Fruit fly (Drosophila melanogaster) whole organism, embryonic: ENCODE results near the gene Tengl1.

Experiments used
- B-H2 ChIP-seq: fragments of 200-800 bp; sonication (Bioruptor generic); optimal IDR thresholded peaks from 2 replicates; lab custom pipeline; 2018; ENCODE audit warnings: missing biosample characterization, mild to moderate bottlenecking, missing genetic modification characterization
- CG12104 ChIP-seq: fragments of 200-800 bp; sonication (Bioruptor generic); optimal IDR thresholded peaks from 3 replicates; lab custom pipeline; 2016; ENCODE audit warnings: missing biosample characterization, missing genetic modification characterization
- CG12219 ChIP-seq: fragments of 200-800 bp; sonication (Bioruptor generic); optimal IDR thresholded peaks from 3 replicates; lab custom pipeline; 2018; ENCODE audit warnings: missing biosample characterization, mild to moderate bottlenecking, missing genetic modification characterization
- CG1233 ChIP-seq: fragments of 200-800 bp; sonication (Bioruptor generic); optimal IDR thresholded peaks from 4 replicates; lab custom pipeline; 2018; ENCODE audit warnings: missing biosample characterization, mild to moderate bottlenecking, missing genetic modification characterization
- CG15073 ChIP-seq: fragments of 200-800 bp; sonication (Bioruptor generic); optimal IDR thresholded peaks from 2 replicates; lab custom pipeline; 2016; ENCODE audit warnings: missing biosample characterization, missing genetic modification characterization
- CG15479 ChIP-seq: fragments of 200-800 bp; sonication (Bioruptor generic); optimal IDR thresholded peaks from 3 replicates; lab custom pipeline; 2019; ENCODE audit warnings: missing biosample characterization, mild to moderate bottlenecking, missing genetic modification characterization, moderate library complexity
- CG15601 ChIP-seq: fragments of 200-800 bp; sonication (Bioruptor generic); optimal IDR thresholded peaks from 3 replicates; lab custom pipeline; 2019; ENCODE audit warnings: missing biosample characterization, mild to moderate bottlenecking, missing genetic modification characterization, moderate library complexity
- CG1603 ChIP-seq: fragments of 200-800 bp; sonication (Bioruptor generic); optimal IDR thresholded peaks from 2 replicates; lab custom pipeline; 2019; ENCODE audit warnings: missing biosample characterization, mild to moderate bottlenecking, missing genetic modification characterization, moderate library complexity
- CG17328 ChIP-seq: fragments of 200-800 bp; sonication (Bioruptor generic); IDR thresholded peaks from 2 replicates; pipeline ENCODE4 v1.3.6; 2022; ENCODE audit warnings: missing biosample characterization, missing genetic modification characterization
- CG18619 ChIP-seq: fragments of 200-800 bp; sonication (Bioruptor generic); optimal IDR thresholded peaks from 3 replicates; lab custom pipeline; 2017; ENCODE audit warnings: missing biosample characterization, mild to moderate bottlenecking, missing genetic modification characterization
- CG2875 ChIP-seq: fragments of 200-800 bp; sonication (Bioruptor generic); optimal IDR thresholded peaks from 2 replicates; lab custom pipeline; 2017; ENCODE audit warnings: missing biosample characterization, mild to moderate bottlenecking, missing genetic modification characterization, missing genetic modification reagents
- CG30020 ChIP-seq: fragments of 200-800 bp; optimal IDR thresholded peaks from 2 replicates; lab custom pipeline; 2019; ENCODE audit warnings: missing biosample characterization, mild to moderate bottlenecking, missing genetic modification characterization, moderate library complexity
- CG32772 ChIP-seq: fragments of 200-800 bp; sonication (Bioruptor generic); IDR thresholded peaks from 2 replicates; pipeline ENCODE4 v1.3.6; 2022; ENCODE audit warnings: missing biosample characterization, missing genetic modification characterization
- CG42726 ChIP-seq: fragments of 200-800 bp; sonication (Bioruptor generic); IDR thresholded peaks from 2 replicates; pipeline ENCODE4 v1.3.6; 2022; ENCODE audit warnings: missing biosample characterization, missing genetic modification characterization; ENCODE audit not compliant: partially characterized antibody
- CG6683 ChIP-seq: fragments of 200-800 bp; sonication (Bioruptor generic); optimal IDR thresholded peaks from 2 replicates; lab custom pipeline; 2017; ENCODE audit warnings: missing biosample characterization, mild to moderate bottlenecking, missing genetic modification characterization, missing genetic modification reagents
- CG7839 ChIP-seq: fragments of 200-800 bp; sonication (Bioruptor generic); optimal IDR thresholded peaks from 3 replicates; lab custom pipeline; 2018; ENCODE audit warnings: missing biosample characterization, mild to moderate bottlenecking, missing genetic modification characterization, moderate library complexity
- CG9797 ChIP-seq: fragments of 200-800 bp; sonication (Bioruptor generic); optimal IDR thresholded peaks from 3 replicates; lab custom pipeline; 2018; ENCODE audit warnings: missing biosample characterization, mild to moderate bottlenecking, missing genetic modification characterization
- Camta ChIP-seq: fragments of 200-800 bp; sonication (Bioruptor generic); optimal IDR thresholded peaks from 2 replicates; lab custom pipeline; 2016; ENCODE audit warnings: missing biosample characterization, missing genetic modification characterization
- Dip2 ChIP-seq: fragments of 200-800 bp; sonication (Bioruptor generic); IDR thresholded peaks from 2 replicates; pipeline ENCODE4 v1.3.6; 2022; ENCODE audit warnings: missing biosample characterization, missing genetic modification characterization
- Dll ChIP-seq: fragments of 200-800 bp; sonication (Bioruptor generic); IDR thresholded peaks from 4 replicates; pipeline ENCODE4 v1.3.6; 2022; ENCODE audit warnings: missing biosample characterization, missing genetic modification characterization; ENCODE audit not compliant: partially characterized antibody
- Lim3 ChIP-seq: fragments of 200-800 bp; sonication (Bioruptor generic); IDR thresholded peaks from 2 replicates; pipeline ENCODE4 v1.3.6; 2022; ENCODE audit warnings: missing biosample characterization, missing genetic modification characterization
- NK7.1 ChIP-seq: fragments of 200-800 bp; sonication (Bioruptor generic); optimal IDR thresholded peaks from 3 replicates; lab custom pipeline; 2016; ENCODE audit warnings: missing biosample characterization, missing genetic modification characterization
- Ravus ChIP-seq: fragments of 200-800 bp; sonication (Bioruptor generic); IDR thresholded peaks from 2 replicates; pipeline ENCODE4 v1.3.6; 2022; ENCODE audit warnings: missing biosample characterization, missing genetic modification characterization
- al ChIP-seq: fragments of 200-800 bp; sonication (Bioruptor generic); IDR thresholded peaks from 2 replicates; pipeline ENCODE4 v1.3.6; 2022; ENCODE audit warnings: missing biosample characterization, missing genetic modification characterization
- br ChIP-seq: fragments of >200 bp; optimal IDR thresholded peaks from 2 replicates; lab custom pipeline; 2017
- cad ChIP-seq: fragments of >200 bp; optimal IDR thresholded peaks from 2 replicates; lab custom pipeline; 2017; ENCODE audit warnings: missing biosample characterization, missing genetic modification characterization
- eyg ChIP-seq: fragments of 200-800 bp; sonication (Bioruptor generic); optimal IDR thresholded peaks from 3 replicates; lab custom pipeline; 2016; ENCODE audit warnings: missing biosample characterization, missing genetic modification characterization
- gem ChIP-seq: fragments of 200-800 bp; sonication (Bioruptor generic); optimal IDR thresholded peaks from 2 replicates; lab custom pipeline; 2019; ENCODE audit warnings: missing biosample characterization, mild to moderate bottlenecking, missing genetic modification characterization, moderate library complexity
- gsb-n ChIP-seq: fragments of 200-800 bp; sonication (Bioruptor generic); optimal IDR thresholded peaks from 3 replicates; lab custom pipeline; 2018; ENCODE audit warnings: missing biosample characterization, mild to moderate bottlenecking, missing genetic modification characterization
- hbn ChIP-seq: fragments of 200-800 bp; sonication (Bioruptor generic); IDR thresholded peaks from 2 replicates; pipeline ENCODE4 v1.3.6; 2022; ENCODE audit warnings: missing biosample characterization, missing genetic modification characterization; ENCODE audit not compliant: partially characterized antibody
- her ChIP-seq: fragments of 200-800 bp; sonication (Bioruptor generic); optimal IDR thresholded peaks from 2 replicates; lab custom pipeline; 2016; ENCODE audit warnings: missing biosample characterization, missing genetic modification characterization
- jigr1 ChIP-seq: fragments of 200-800 bp; sonication (Bioruptor generic); IDR thresholded peaks from 3 replicates; pipeline ENCODE4 v1.3.6; 2022; ENCODE audit warnings: missing biosample characterization, missing genetic modification characterization
- kah ChIP-seq: fragments of 200-800 bp; sonication (Bioruptor generic); optimal IDR thresholded peaks from 2 replicates; lab custom pipeline; 2018; ENCODE audit warnings: missing biosample characterization, mild to moderate bottlenecking, missing genetic modification characterization
- lab ChIP-seq: fragments of 200-800 bp; sonication (Bioruptor generic); optimal IDR thresholded peaks from 3 replicates; lab custom pipeline; 2017; ENCODE audit warnings: missing biosample characterization, missing genetic modification characterization, mild to moderate bottlenecking, moderate library complexity, missing genetic modification reagents
- lov ChIP-seq, 2 experiments: fragments of 200-800 bp in 1 of 2; fragments of >200 bp in 1 of 2; sonication (Bioruptor generic) in 1 of 2; IDR thresholded peaks in 1 of 2; optimal IDR thresholded peaks in 1 of 2; 2 replicates in 1 of 2; 3 replicates in 1 of 2; pipeline versions ENCODE4 v1.3.6 to Lab custom; 2017 to 2022; ENCODE audit warnings: missing biosample characterization in 1 of 2, missing genetic modification characterization in 1 of 2
- nerfin-2 ChIP-seq: fragments of 200-800 bp; sonication (Bioruptor generic); IDR thresholded peaks from 2 replicates; pipeline ENCODE4 v1.3.6; 2022; ENCODE audit warnings: missing biosample characterization, missing genetic modification characterization; ENCODE audit not compliant: partially characterized antibody
- org-1 ChIP-seq: fragments of 200-800 bp; sonication (Bioruptor generic); optimal IDR thresholded peaks from 2 replicates; lab custom pipeline; 2017; ENCODE audit warnings: missing biosample characterization, missing genetic modification characterization
- pb ChIP-seq: fragments of 200-800 bp; sonication (Bioruptor generic); optimal IDR thresholded peaks from 3 replicates; lab custom pipeline; 2016; ENCODE audit warnings: missing biosample characterization, missing genetic modification characterization
- pros ChIP-seq: fragments of 200-800 bp; sonication (Bioruptor generic); optimal IDR thresholded peaks from 3 replicates; lab custom pipeline; 2019; ENCODE audit warnings: missing biosample characterization, mild to moderate bottlenecking, missing genetic modification characterization, moderate library complexity
- psq ChIP-seq: fragments of 200-800 bp; sonication (Bioruptor generic); optimal IDR thresholded peaks from 2 replicates; lab custom pipeline; 2017; ENCODE audit warnings: missing biosample characterization, missing genetic modification characterization
- repo ChIP-seq: fragments of 200-800 bp; sonication (Bioruptor generic); optimal IDR thresholded peaks from 2 replicates; lab custom pipeline; 2016; ENCODE audit warnings: missing biosample characterization, missing genetic modification characterization
- ro ChIP-seq: fragments of 200-800 bp; sonication (Bioruptor generic); IDR thresholded peaks from 2 replicates; pipeline ENCODE4 v1.3.6; 2022; ENCODE audit warnings: missing biosample characterization, missing genetic modification characterization
- ssp ChIP-seq: fragments of 200-800 bp; sonication (Bioruptor generic); IDR thresholded peaks from 2 replicates; pipeline ENCODE4 v1.3.6; 2022; ENCODE audit warnings: missing biosample characterization, missing genetic modification characterization
- stc ChIP-seq: fragments of 200-800 bp; sonication (Bioruptor generic); IDR thresholded peaks from 2 replicates; pipeline ENCODE4 v1.3.6; 2022; ENCODE audit warnings: missing biosample characterization, missing genetic modification characterization
- stwl ChIP-seq: fragments of 200-800 bp; sonication (Bioruptor generic); optimal IDR thresholded peaks from 3 replicates; lab custom pipeline; 2018; ENCODE audit warnings: missing biosample characterization, mild to moderate bottlenecking, missing genetic modification characterization, moderate library complexity
- tgo ChIP-seq: fragments of 200-800 bp; sonication (Bioruptor generic); IDR thresholded peaks from 3 replicates; pipeline ENCODE4 v1.3.6; 2022; ENCODE audit warnings: missing biosample characterization, missing genetic modification characterization
- tup ChIP-seq: fragments of 200-800 bp; sonication (Bioruptor generic); optimal IDR thresholded peaks from 2 replicates; lab custom pipeline; 2016; ENCODE audit warnings: missing biosample characterization, mild to moderate bottlenecking, missing genetic modification characterization, moderate library complexity
- tx ChIP-seq: fragments of 200-800 bp; sonication (Bioruptor generic); optimal IDR thresholded peaks from 2 replicates; lab custom pipeline; 2016; ENCODE audit warnings: missing biosample characterization, missing genetic modification characterization
- zf30C ChIP-seq: fragments of 200-800 bp; sonication (Bioruptor generic); optimal IDR thresholded peaks from 3 replicates; lab custom pipeline; 2018; ENCODE audit warnings: missing biosample characterization, mild to moderate bottlenecking, missing genetic modification characterization

The Tengl1 gene

DNA sequence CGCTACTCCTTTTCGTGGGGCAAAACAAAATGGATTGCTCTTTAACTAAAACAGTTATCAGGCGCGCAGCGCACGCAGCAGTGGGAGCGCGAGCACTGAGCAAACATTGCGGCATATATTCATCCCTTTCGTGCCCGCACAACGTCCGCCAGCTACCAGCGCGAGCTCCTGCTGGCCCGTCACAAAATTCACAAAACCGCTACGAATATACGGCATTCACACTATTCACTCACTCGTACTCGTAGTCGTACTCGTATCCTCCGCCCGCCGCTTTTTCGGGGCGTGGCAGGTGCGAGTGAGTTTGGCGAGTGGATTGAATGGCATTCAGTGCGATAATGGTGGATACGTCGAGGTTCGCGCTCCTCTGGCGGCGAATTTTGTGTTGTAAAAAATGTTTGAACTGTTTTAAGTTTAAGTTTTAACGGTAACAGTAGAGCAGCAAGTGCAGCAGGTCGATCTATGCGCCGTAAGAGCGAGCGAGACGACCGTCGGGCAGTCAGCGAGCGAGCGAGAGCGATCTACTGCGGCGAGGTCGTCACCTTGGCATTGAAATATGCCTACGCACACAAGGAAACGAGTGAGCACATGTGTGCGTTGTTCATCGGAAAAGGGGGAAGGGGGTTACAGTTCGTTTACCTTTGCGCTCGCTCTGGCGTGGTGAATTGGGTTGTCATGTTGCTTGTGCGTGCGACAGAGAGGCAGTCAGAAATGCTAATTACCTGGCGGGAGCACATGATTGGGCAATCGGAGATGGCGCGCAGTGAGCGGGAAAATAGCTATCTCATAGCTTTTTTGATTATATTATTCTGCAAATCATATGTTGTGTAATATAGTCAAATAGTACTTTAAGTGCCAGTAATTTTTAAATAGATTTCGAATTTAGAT, 43.6 kb downstream of the Tengl1 start (continued):
- TF ChIP-seq CG15073 (GFP tag; lab: Kevin White, UChicago) (no peak), cad (GFP tag; lab: Kevin White, UChicago) (no peak), tx (GFP tag; lab: Kevin White, UChicago) (no peak), Dll (no peak), tgo (no peak), pb (GFP tag; lab: Kevin White, UChicago) (peak; percentile 53), br (no peak), ro (GFP tag; lab: Robert Waterston, UW) (no peak), CG7839 (tag; lab: Kevin White, UChicago) (peak; percentile 58), CG32772 (GFP tag; lab: Robert Waterston, UW) (no peak), zf30C (GFP tag; lab: Kevin White, UChicago) (no peak), gsb-n (peak; percentile 98), Camta (GFP tag; lab: Kevin White, UChicago) (no peak), B-H2 (GFP tag; lab: Kevin White, UChicago) (peak; percentile 53), CG30020 (no peak), stc (GFP tag; lab: Robert Waterston, UW) (no peak), CG42726 (GFP tag; lab: Robert Waterston, UW) (no peak), pros (peak; percentile 91), her (GFP tag; lab: Kevin White, UChicago) (peak; percentile 75), CG15479 (peak; percentile 87), psq (GFP tag; lab: Kevin White, UChicago) (no peak), CG17328 (GFP tag; lab: Robert Waterston, UW) (no peak), ssp (GFP tag; lab: Robert Waterston, UW) (no peak), Ravus (GFP tag; lab: Robert Waterston, UW) (no peak), kah (GFP tag; lab: Kevin White, UChicago) (peak; percentile 69), tup (GFP tag; lab: Kevin White, UChicago) (peak; percentile 10), eyg (GFP tag; lab: Kevin White, UChicago) (no peak), lov (optimal IDR thresholded peaks at IDR 0.05; lab: Kevin White, UChicago) (no peak), lov (GFP tag; IDR thresholded peaks at IDR 0.05; lab: Robert Waterston, UW) (no peak), stwl (tag; lab: Kevin White, UChicago) (peak; percentile 18), CG1603 (tag; lab: Kevin White, UChicago) (peak; percentile 52), repo (no peak), CG9797 (GFP tag; lab: Kevin White, UChicago) (no peak), Lim3 (GFP tag; lab: Robert Waterston, UW) (no peak), CG2875 (peak; percentile 55), CG12104 (GFP tag; lab: Kevin White, UChicago) (no peak), CG12219 (peak; percentile 45), CG18619 (GFP tag; lab: Kevin White, UChicago) (peak; percentile 60), nerfin-2 (GFP tag; lab: Robert Waterston, UW) (no peak), al (GFP tag; lab: Robert Waterston, UW) (no peak), lab (peak; percentile 74), Dip2 (GFP tag; lab: Robert Waterston, UW) (no peak), jigr1 (GFP tag; lab: Robert Waterston, UW) (no peak), CG15601 (tag; lab: Kevin White, UChicago) (peak; percentile 64), NK7.1 (GFP tag; lab: Kevin White, UChicago) (no peak), hbn (GFP tag; lab: Robert Waterston, UW) (no peak), org-1 (GFP tag; lab: Kevin White, UChicago) (peak; percentile 5), CG1233 (GFP tag; lab: Kevin White, UChicago) (peak; percentile 29), gem (tag; lab: Kevin White, UChicago) (peak; percentile 77), CG6683 (GFP tag; lab: Kevin White, UChicago) (peak; percentile 59)
